Fruit fly (Drosophila melanogaster) whole organism, embryonic: ENCODE data around the gene Abl.
"Not testable (repeated sequence)": the region's sequence is repeated elsewhere in the genome, so short reads cannot be mapped to it uniquely, and the experiment has no call there.

ENCODE experiments used
- CG13296 ChIP-seq: fragments of 200-800 bp; sonication (Bioruptor generic); optimal IDR thresholded peaks from 3 replicates; lab custom pipeline; 2018; ENCODE audit warnings: missing biosample characterization, mild to moderate bottlenecking, missing genetic modification characterization
- CG3163 ChIP-seq: fragments of 200-800 bp; sonication (Bioruptor generic); optimal IDR thresholded peaks from 3 replicates; lab custom pipeline; 2016; ENCODE audit warnings: missing biosample characterization, missing genetic modification characterization
- Gug ChIP-seq: fragments of 200-800 bp; sonication (Bioruptor generic); IDR thresholded peaks from 4 replicates; pipeline ENCODE4 v1.3.6; 2022; ENCODE audit warnings: missing biosample characterization, missing genetic modification characterization
- Sry-δ ChIP-seq: fragments of 200-800 bp; sonication (Bioruptor generic); optimal IDR thresholded peaks from 2 replicates; lab custom pipeline; 2016; ENCODE audit warnings: missing biosample characterization, missing genetic modification characterization
- chinmo ChIP-seq: fragments of 200-800 bp; sonication (Bioruptor generic); IDR thresholded peaks from 4 replicates; pipeline ENCODE4 v1.3.6; 2022; ENCODE audit warnings: missing biosample characterization, missing genetic modification characterization; ENCODE audit not compliant: partially characterized antibody
- dan ChIP-seq: fragments of 200-800 bp; sonication (Bioruptor generic); IDR thresholded peaks from 2 replicates; pipeline ENCODE4 v1.3.6; 2022; ENCODE audit warnings: missing biosample characterization, missing genetic modification characterization
- dm ChIP-seq: fragments of 200-800 bp; sonication (Bioruptor generic); optimal IDR thresholded peaks from 3 replicates; lab custom pipeline; 2016; ENCODE audit warnings: missing biosample characterization, missing genetic modification characterization
- hb ChIP-seq: fragments of 200-800 bp; sonication (Bioruptor generic); IDR thresholded peaks from 3 replicates; pipeline ENCODE4 v1.3.6; 2022; ENCODE audit warnings: missing biosample characterization, missing genetic modification characterization; ENCODE audit not compliant: partially characterized antibody
- sens ChIP-seq: fragments of 200-800 bp; sonication (Bioruptor generic); peaks from one replicate; lab custom pipeline; 2016; ENCODE audit warnings: missing biosample characterization, missing genetic modification characterization
- usp ChIP-seq: fragments of >200 bp; optimal IDR thresholded peaks from 2 replicates; lab custom pipeline; 2017; ENCODE audit warnings: missing biosample characterization, missing genetic modification characterization

- TF ChIP-seq usp (GFP tag; lab: Kevin White, UChicago); chinmo (GFP tag; lab: Robert Waterston, UW); CG3163 (GFP tag; lab: Kevin White, UChicago); sens; dan (GFP tag; lab: Robert Waterston, UW); dm; CG13296; Gug (GFP tag; lab: Robert Waterston, UW); hb (GFP tag; lab: Robert Waterston, UW); Sry-δ (GFP tag; lab: Kevin White, UChicago): not testable (repeated sequence)
These were observed 74.4 kb downstream of the Abl start, which contains the start of gene Mipp1 for dm6 chr3L:16573234-16573633.
